Fruit fly (Drosophila melanogaster) whole organism, adult: ENCODE results near the gene CG15347.

Source experiments
- Mnt ChIP-seq: fragments of 200-800 bp; sonication (Bioruptor generic); optimal IDR thresholded peaks from 2 replicates; lab custom pipeline; 2016; ENCODE audit warnings: missing biosample characterization, mild to moderate bottlenecking, missing genetic modification characterization
- kay ChIP-seq: fragments of 200-800 bp; sonication (Bioruptor generic); peaks from one replicate; lab custom pipeline; 2016; ENCODE audit warnings: missing biosample characterization, missing genetic modification characterization, borderline replicate concordance
- toe ChIP-seq: fragments of 200-800 bp; sonication (Bioruptor generic); optimal IDR thresholded peaks from 2 replicates; lab custom pipeline; 2016; ENCODE audit warnings: missing biosample characterization, missing genetic modification characterization

DNA sequence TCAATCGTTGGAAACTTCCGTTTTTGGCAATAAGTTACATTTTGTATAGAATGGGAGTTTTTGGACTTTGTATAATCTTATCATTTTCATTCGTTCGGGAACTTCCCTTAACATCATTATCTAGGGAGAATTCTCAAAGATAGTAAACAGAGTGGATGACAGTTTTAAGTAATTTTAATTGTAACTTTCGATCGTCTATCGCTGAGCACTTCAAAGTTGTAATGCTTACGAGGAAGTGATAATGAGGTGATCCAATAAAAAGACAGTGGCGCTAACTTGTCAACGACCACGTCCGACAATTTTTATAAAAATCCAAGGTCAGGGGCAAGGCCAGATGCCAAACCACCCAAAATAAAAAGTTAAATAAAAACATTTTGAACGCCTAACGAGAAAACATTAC lies 35.7 kb upstream of the CG15347 start:
- TF ChIP-seq Mnt (GFP tag; lab: Kevin White, UChicago) = no peak
- TF ChIP-seq toe = no peak
- TF ChIP-seq kay (GFP tag; lab: Kevin White, UChicago) = no peak
